Worm (Caenorhabditis elegans) whole organism, early embryonic: ENCODE measurements around the gene srh-172.

Experiments
- B0310.2 ChIP-seq: sonication (generic microtip); optimal IDR thresholded peaks from 2 replicates; lab custom pipeline; 2016; ENCODE audit warnings: mild to moderate bottlenecking, missing genetic modification characterization, missing compliant biosample characterization
- F13C5.2 ChIP-seq: sonication (generic microtip); optimal IDR thresholded peaks from 2 replicates; lab custom pipeline; 2017; ENCODE audit warnings: mild to moderate bottlenecking, missing genetic modification characterization, inconsistent platforms, missing compliant biosample characterization
- aly-1 ChIP-seq: sonication (generic microtip); optimal IDR thresholded peaks from 2 replicates; lab custom pipeline; 2016; ENCODE audit warnings: missing genetic modification characterization, missing compliant biosample characterization
- ama-1 ChIP-seq: fragments of 150-350 bp; optimal IDR thresholded peaks from 2 replicates; lab custom pipeline; 2014
- ceh-13 ChIP-seq: fragments of 200-800 bp; sonication (Bioruptor generic); optimal IDR thresholded peaks from 2 replicates; lab custom pipeline; 2018; ENCODE audit warnings: mild to moderate bottlenecking, missing genetic modification characterization, missing compliant biosample characterization
- ceh-36 ChIP-seq: sonication (generic microtip); optimal IDR thresholded peaks from 2 replicates; lab custom pipeline; 2016; ENCODE audit warnings: missing genetic modification characterization, inconsistent platforms, missing compliant biosample characterization
- ets-7 ChIP-seq: sonication (generic microtip); optimal IDR thresholded peaks from 2 replicates; lab custom pipeline; 2016; ENCODE audit warnings: missing genotype, missing genetic modification characterization, missing compliant biosample characterization
- flt-1 ChIP-seq: fragments of 200-800 bp; sonication (Bioruptor generic); IDR thresholded peaks from 2 replicates; pipeline ENCODE4 v1.3.6; 2022; ENCODE audit warnings: missing genetic modification characterization, missing compliant biosample characterization
- hmbx-1 ChIP-seq: sonication (generic microtip); optimal IDR thresholded peaks from 2 replicates; lab custom pipeline; 2016; ENCODE audit warnings: mild to moderate bottlenecking, missing genetic modification characterization, missing compliant biosample characterization
- hmg-4 ChIP-seq: fragments of 200-800 bp; sonication (Bioruptor generic); optimal IDR thresholded peaks from 2 replicates; lab custom pipeline; 2018; ENCODE audit warnings: mild to moderate bottlenecking, missing genetic modification characterization, missing compliant biosample characterization
- hnd-1 ChIP-seq: sonication (generic microtip); optimal IDR thresholded peaks from 2 replicates; lab custom pipeline; 2016; ENCODE audit warnings: missing genetic modification characterization, missing compliant biosample characterization
- pes-1 ChIP-seq: fragments of 200-800 bp; sonication (Bioruptor generic); IDR thresholded peaks from 2 replicates; pipeline ENCODE4 v1.3.6; 2022; ENCODE audit warnings: missing genetic modification reagents, missing genetic modification characterization, missing compliant biosample characterization
- scrt-1 ChIP-seq: fragments of 200-800 bp; sonication (Bioruptor generic); IDR thresholded peaks from 2 replicates; pipeline ENCODE4 v1.3.6; 2022; ENCODE audit warnings: missing genetic modification characterization, missing compliant biosample characterization
- sea-1 ChIP-seq: fragments of 200-800 bp; sonication (Bioruptor generic); conservative IDR thresholded peaks from 2 replicates; pipeline ENCODE4 v1.3.6; 2022; ENCODE audit warnings: missing genetic modification characterization, missing compliant biosample characterization
- tbx-11 ChIP-seq: fragments of 200-800 bp; sonication (Bioruptor generic); IDR thresholded peaks from 2 replicates; pipeline ENCODE4 v1.3.6; 2022; ENCODE audit warnings: missing genetic modification characterization, missing compliant biosample characterization
- tbx-37 ChIP-seq: fragments of 200-800 bp; sonication (Bioruptor generic); conservative IDR thresholded peaks from 2 replicates; pipeline ENCODE4 v1.3.6; 2022; ENCODE audit warnings: missing genetic modification reagents, missing genetic modification characterization, missing compliant biosample characterization
- tra-4 ChIP-seq: sonication (generic microtip); optimal IDR thresholded peaks from 2 replicates; lab custom pipeline; 2017; ENCODE audit warnings: missing genetic modification characterization, missing compliant biosample characterization

The srh-172 gene

DNA sequence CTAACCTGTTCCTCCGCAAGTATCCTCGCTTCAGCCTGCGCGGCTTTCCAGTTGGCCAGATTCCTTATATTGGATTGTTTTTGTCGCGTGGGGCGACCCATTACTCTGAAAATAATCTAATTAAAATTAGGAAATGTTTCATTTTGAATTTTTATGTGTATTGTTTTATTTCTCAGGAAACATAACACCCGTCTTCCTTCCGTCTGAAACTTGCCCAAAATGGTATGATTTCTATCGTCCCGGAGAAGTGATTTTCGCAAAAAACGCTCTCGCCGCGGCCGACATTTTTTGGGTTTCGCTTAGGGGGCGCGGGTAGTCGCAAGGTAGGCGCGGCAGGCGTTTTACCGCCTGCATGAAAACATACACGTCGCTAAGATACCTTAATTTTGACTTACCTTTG, 27.4 kb downstream of the srh-172 start, which contains the start of gene clec-260:
Gene clec-260, minus strand, starts transcription at position 101 of the 400 bp plus-strand sequence.
- no peak for TF ChIP-seq tbx-11 (GFP tag; lab: Robert Waterston, UW)
- TF ChIP-seq sea-1, result no peak
- TF ChIP-seq F13C5.2 (tag; lab: Kevin White, UChicago), result no peak
- TF ChIP-seq hmg-4 (GFP tag; lab: Kevin White, UChicago), result no peak
- TF ChIP-seq pes-1 (GFP tag; lab: Robert Waterston, UW), result no peak
- no peak for TF ChIP-seq scrt-1 (GFP tag; lab: Robert Waterston, UW)

DNA sequence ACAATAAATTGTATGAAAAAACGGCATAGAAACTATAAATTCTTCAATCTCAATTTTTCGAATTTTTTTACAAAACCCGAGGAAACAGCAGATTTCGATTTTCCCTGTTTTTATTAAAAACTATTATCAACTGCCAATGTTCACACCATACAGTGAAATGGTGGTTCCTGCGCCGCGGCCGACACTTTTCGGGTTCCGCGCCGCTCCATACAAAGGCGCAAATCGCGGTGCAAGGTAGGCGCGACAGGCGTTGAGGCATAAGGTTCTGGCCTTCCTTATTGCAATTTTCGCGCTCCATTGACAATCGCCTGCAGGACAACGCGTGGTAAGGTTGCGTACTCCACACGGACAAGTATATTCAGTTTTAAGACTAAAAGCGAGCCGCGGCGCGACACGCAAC, 27.9 kb downstream of the srh-172 start:
- TF ChIP-seq hmbx-1 (no peak), flt-1 (GFP tag; lab: Robert Waterston, UW) (no peak), tra-4 (tag; lab: Kevin White, UChicago) (no peak), ceh-36 (no peak), hnd-1 (tag; lab: Kevin White, UChicago) (no peak), scrt-1 (GFP tag; lab: Robert Waterston, UW) (no peak), B0310.2 (tag; lab: Kevin White, UChicago) (no peak)

DNA sequence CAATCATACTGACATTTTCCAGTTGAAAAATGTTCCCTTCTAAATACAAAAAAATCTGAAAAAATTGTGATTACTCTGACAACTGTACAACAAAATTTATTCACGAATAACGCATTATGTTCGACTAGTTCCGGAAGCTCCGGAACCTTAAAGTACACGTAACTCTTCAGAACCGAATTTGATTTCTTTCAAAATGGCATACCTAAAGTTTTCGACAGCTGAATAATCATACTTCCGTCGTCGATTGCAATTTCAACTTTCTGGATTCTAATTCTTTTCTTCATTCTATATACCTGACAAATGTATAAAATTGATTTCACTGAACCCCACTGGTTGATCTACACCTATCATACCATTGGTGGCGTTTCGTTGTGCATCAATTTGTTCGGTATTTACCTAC, 28.8 kb downstream of the srh-172 start, which contains the start of gene sri-67:
Gene sri-67, plus strand, starts transcription at position 301 of the 400 bp plus-strand sequence.
- TF ChIP-seq F13C5.2 (tag; lab: Kevin White, UChicago) (no peak), scrt-1 (GFP tag; lab: Robert Waterston, UW) (no peak), ceh-13 (GFP tag; lab: Kevin White, UChicago) (no peak)

DNA sequence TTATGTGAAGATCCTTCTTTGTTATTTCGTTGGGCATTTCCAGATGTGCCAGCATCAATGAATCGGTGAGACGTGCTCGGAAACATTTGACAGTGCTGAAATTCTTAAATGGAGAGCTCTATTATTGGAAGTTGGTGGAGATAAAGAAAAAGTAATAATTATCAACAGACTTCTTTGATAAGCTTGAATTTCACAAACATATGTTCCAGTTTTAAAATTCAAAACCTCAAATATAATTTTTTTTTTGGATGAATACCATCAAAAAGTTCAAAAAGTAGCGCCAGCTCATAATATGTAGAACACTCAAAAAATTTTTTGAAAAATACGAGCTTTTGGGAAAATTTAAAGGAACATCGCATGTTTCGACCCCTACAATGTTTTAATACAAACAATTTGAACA, 35.2 kb downstream of the srh-172 start, which contains the start of gene Y60A3A.25:
Gene Y60A3A.25, minus strand, starts transcription at position 101 of the 400 bp plus-strand sequence.
- TF ChIP-seq ets-7 (tag; lab: Kevin White, UChicago) (no peak), tbx-11 (GFP tag; lab: Robert Waterston, UW) (no peak), sea-1 (no peak), tra-4 (tag; lab: Kevin White, UChicago) (no peak), ceh-36 (no peak), B0310.2 (tag; lab: Kevin White, UChicago) (no peak), hmbx-1 (no peak), ceh-13 (GFP tag; lab: Kevin White, UChicago) (no peak), pes-1 (GFP tag; lab: Robert Waterston, UW) (no peak), ama-1 (lab: Kevin White, UChicago) (no peak), hnd-1 (tag; lab: Kevin White, UChicago) (no peak), tbx-37 (GFP tag; lab: Robert Waterston, UW) (no peak), scrt-1 (GFP tag; lab: Robert Waterston, UW) (no peak), flt-1 (GFP tag; lab: Robert Waterston, UW) (no peak), F13C5.2 (tag; lab: Kevin White, UChicago) (no peak), hmg-4 (GFP tag; lab: Kevin White, UChicago) (no peak)

DNA sequence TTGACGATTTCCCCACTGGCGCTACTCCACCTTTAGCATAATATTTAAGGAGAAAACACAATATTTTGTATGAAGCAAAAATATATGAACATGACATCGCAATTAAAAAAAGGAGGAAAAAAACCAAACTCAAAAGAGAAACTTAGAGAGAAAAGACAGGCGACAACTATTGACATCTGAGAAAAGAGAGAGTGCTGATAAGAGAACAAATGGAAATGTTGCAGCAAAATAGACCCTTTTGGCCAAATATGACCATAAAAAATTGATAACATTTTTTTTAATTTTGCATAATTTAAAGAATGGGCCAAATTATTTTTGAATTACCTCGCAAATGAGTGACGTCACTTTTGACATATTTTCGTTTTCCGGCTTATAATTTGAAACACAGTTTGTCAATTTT, 35.8 kb downstream of the srh-172 start:
- TF ChIP-seq ceh-13 (GFP tag; lab: Kevin White, UChicago) (no peak), tra-4 (tag; lab: Kevin White, UChicago) (no peak), tbx-37 (GFP tag; lab: Robert Waterston, UW) (no peak), ets-7 (tag; lab: Kevin White, UChicago) (no peak), hmg-4 (GFP tag; lab: Kevin White, UChicago) (no peak), hmbx-1 (no peak), F13C5.2 (tag; lab: Kevin White, UChicago) (no peak), flt-1 (GFP tag; lab: Robert Waterston, UW) (no peak), pes-1 (GFP tag; lab: Robert Waterston, UW) (no peak), B0310.2 (tag; lab: Kevin White, UChicago) (no peak), ceh-36 (no peak), sea-1 (no peak), aly-1 (no peak), hnd-1 (tag; lab: Kevin White, UChicago) (no peak), tbx-11 (GFP tag; lab: Robert Waterston, UW) (no peak), scrt-1 (GFP tag; lab: Robert Waterston, UW) (no peak), ama-1 (lab: Kevin White, UChicago) (no peak)

DNA sequence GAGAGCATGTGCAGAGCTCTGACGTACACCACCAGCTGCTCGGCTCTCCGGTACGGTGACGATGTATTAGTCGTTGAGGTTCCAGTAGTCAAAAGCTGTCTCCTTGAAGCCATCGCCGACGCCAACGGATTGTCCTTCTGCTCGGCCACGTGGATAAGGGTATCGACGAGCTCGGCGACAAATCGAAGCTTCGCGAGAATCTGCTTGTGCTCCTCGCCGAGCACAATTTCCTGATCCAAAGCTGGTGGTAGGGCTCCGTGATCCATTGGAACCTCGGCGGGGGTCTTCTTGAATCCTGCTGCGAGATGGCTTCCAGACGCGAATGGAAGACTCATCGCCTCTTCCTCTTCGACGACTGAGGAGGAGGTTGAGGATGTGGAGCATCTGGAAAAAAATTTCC, 38.6 kb downstream of the srh-172 start:
- no peak for TF ChIP-seq B0310.2 (tag; lab: Kevin White, UChicago)
- TF ChIP-seq hmg-4 (GFP tag; lab: Kevin White, UChicago), result no peak
- TF ChIP-seq flt-1 (GFP tag; lab: Robert Waterston, UW), result no peak
- TF ChIP-seq tra-4 (tag; lab: Kevin White, UChicago), result no peak
- no peak for TF ChIP-seq ets-7 (tag; lab: Kevin White, UChicago)

DNA sequence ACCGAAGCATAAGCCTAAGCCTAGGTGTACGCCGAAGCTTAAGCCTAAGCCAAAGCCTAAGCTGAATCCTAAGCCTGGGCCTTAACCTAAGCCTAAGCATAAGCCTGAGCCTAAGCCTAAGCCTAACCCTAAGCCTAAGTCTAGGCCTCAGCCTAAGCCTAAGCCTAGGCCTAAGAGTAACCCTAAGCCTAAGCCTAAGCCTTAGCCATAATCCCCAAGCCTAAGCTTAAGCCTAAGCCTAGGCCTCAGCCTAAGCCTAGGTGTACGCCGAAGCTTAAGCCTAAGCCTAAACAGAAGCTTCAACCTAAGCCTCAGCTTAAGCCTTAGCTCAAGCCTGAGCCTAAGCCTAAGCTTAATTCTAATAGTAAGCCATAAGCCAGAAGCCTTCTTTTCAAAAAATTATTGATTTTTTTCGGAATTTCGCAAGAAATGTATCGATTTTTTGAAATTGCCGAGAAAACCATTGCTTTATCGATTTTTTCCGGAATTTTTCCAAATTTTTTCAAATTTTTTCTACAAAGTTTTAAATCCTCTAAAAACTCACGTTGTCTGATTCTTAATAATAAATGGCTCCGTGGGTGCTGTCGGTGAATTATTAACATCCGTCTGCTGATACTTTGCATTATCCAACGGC, 39.5 kb downstream of the srh-172 start:
- TF ChIP-seq ceh-36 (peak; percentile 93), hnd-1 (tag; lab: Kevin White, UChicago) (no peak), ama-1 (lab: Kevin White, UChicago) (peak; percentile 13)

DNA sequence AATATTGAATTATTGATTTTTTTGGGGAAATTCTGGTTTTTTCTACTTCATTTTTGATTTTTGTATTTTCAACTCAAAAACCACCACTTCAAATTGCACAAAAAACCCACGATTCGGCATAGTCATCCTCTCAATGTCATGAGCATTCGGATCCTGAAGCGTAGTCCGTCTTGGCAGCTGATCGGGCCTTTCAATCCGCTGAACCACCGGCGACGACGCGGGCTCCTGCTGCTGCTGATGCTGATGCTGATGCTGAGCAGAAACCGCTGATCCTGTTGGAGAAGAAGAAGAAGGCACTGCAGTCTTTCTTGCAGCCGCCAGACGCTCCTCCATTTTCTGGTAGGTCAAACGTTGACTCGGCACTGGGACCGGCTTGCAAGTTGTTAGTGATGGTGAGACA, 40.3 kb downstream of the srh-172 start:
- TF ChIP-seq flt-1 (GFP tag; lab: Robert Waterston, UW) (no peak), hmg-4 (GFP tag; lab: Kevin White, UChicago) (no peak), tbx-11 (GFP tag; lab: Robert Waterston, UW) (no peak), tbx-37 (GFP tag; lab: Robert Waterston, UW) (no peak), hnd-1 (tag; lab: Kevin White, UChicago) (no peak), scrt-1 (GFP tag; lab: Robert Waterston, UW) (no peak), sea-1 (no peak), tra-4 (tag; lab: Kevin White, UChicago) (no peak), B0310.2 (tag; lab: Kevin White, UChicago) (no peak), pes-1 (GFP tag; lab: Robert Waterston, UW) (no peak), F13C5.2 (tag; lab: Kevin White, UChicago) (no peak), ets-7 (tag; lab: Kevin White, UChicago) (no peak), ceh-13 (GFP tag; lab: Kevin White, UChicago) (no peak)
